Worm (Caenorhabditis elegans) whole organism, midembryonic: ENCODE data around the gene C14A6.7.

ENCODE experiments used
- T22C8.4 ChIP-seq: fragments of 200-800 bp; sonication (Bioruptor generic); IDR thresholded peaks from 2 replicates; pipeline ENCODE4 v1.3.6; 2022; ENCODE audit warnings: missing genetic modification characterization, missing compliant biosample characterization
- cog-1 ChIP-seq: sonication (generic microtip); optimal IDR thresholded peaks from 2 replicates; lab custom pipeline; 2016; ENCODE audit warnings: missing genetic modification characterization, missing compliant biosample characterization
- flt-1 ChIP-seq: fragments of 200-800 bp; sonication (Bioruptor generic); IDR thresholded peaks from 2 replicates; pipeline ENCODE4 v1.3.6; 2022; ENCODE audit warnings: missing genetic modification characterization, missing compliant biosample characterization
- tab-1 ChIP-seq: fragments of 200-800 bp; sonication (Bioruptor generic); IDR thresholded peaks from 2 replicates; pipeline ENCODE4 v1.3.6; 2022; ENCODE audit warnings: missing genetic modification characterization, missing compliant biosample characterization
- ztf-23 ChIP-seq: fragments of 200-800 bp; sonication (Bioruptor generic); IDR thresholded peaks from 2 replicates; pipeline ENCODE4 v1.3.6; 2022; ENCODE audit warnings: missing genetic modification reagents, missing genetic modification characterization, missing compliant biosample characterization

DNA sequence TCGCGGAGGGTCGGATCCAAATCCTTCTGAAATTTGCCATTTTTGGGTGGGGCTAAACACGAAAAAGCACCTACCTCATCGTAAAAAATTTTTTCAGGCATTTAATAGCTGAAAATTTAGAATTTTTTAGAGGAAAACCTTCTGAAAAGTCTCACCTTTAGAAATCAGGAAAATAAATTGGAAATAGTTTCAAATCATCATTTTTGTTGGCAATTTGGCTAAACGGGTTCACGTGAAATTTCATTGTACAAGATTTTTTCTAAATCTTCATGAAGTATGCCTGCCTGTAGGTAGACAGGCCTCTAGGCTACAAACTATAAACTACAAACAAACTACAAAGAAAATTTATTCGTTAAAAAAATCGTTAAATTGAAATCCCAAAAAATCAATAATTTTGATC lies at the start of gene C14A6.7:
- TF ChIP-seq T22C8.4 (GFP tag; lab: Robert Waterston, UW) = no peak
- TF ChIP-seq ztf-23 (GFP tag; lab: Robert Waterston, UW) = no peak
- TF ChIP-seq cog-1 = no peak
- no peak for TF ChIP-seq tab-1 (GFP tag; lab: Robert Waterston, UW)
- TF ChIP-seq flt-1 = no peak
